Fruit fly (Drosophila melanogaster): Measurements from ENCODE around the gene Npc2h.

dm6 chr3R:30781116-30781515 lies 35.0 kb upstream of the Npc2h start:
- TF ChIP-seq sqz (GFP tag; optimal IDR thresholded peaks at IDR 0.05) (no peak), run (tag; optimal IDR thresholded peaks at IDR 0.05) (no peak), CG12659 (GFP tag; optimal IDR thresholded peaks at IDR 0.05) (no peak), CG30431 (GFP tag; optimal IDR thresholded peaks at IDR 0.05) (no peak), Ssrp (tag; optimal IDR thresholded peaks at IDR 0.05) (no peak), dm (GFP tag; optimal IDR thresholded peaks at IDR 0.05) (no peak), Dp (GFP tag; optimal IDR thresholded peaks at IDR 0.05) (no peak), Hmr (GFP tag; optimal IDR thresholded peaks at IDR 0.05) (no peak), CTCF (GFP tag; optimal IDR thresholded peaks at IDR 0.05) (no peak), Dref (GFP tag; IDR thresholded peaks at IDR 0.05) (no peak)

Data from whole organism, embryonic.